Worm (Caenorhabditis elegans): Measurements from ENCODE around the gene F41E6.1.

ce11 chrV:8622314-8622713 lies at the start of gene F41E6.1:
- no peak for TF ChIP-seq F10B5.3 (tag; optimal IDR thresholded peaks at IDR 0.05)
- TF ChIP-seq skn-1 (tag; optimal IDR thresholded peaks at IDR 0.05) = no peak
- no peak for TF ChIP-seq pqm-1 (tag; optimal IDR thresholded peaks at IDR 0.05)
- no peak for TF ChIP-seq ztf-7 (tag; optimal IDR thresholded peaks at IDR 0.05)
- no peak for TF ChIP-seq unc-39 (tag; optimal IDR thresholded peaks at IDR 0.05)
- no peak for TF ChIP-seq nhr-77 (tag; optimal IDR thresholded peaks at IDR 0.05)
- TF ChIP-seq ceh-62 (tag; optimal IDR thresholded peaks at IDR 0.05) = no peak
- TF ChIP-seq ztf-11 (tag; optimal IDR thresholded peaks at IDR 0.05) = no peak
- no peak for TF ChIP-seq zag-1 (tag; optimal IDR thresholded peaks at IDR 0.05)
- no peak for TF ChIP-seq lin-38 (GFP tag; IDR thresholded peaks at IDR 0.05)
- no peak for TF ChIP-seq aly-2 (tag; optimal IDR thresholded peaks at IDR 0.05)
